Fruit fly (Drosophila melanogaster) whole organism, larva: ENCODE measurements around the gene Acp76A.

Experiments
- noc ChIP-seq: fragments of 200-800 bp; sonication (Bioruptor generic); optimal IDR thresholded peaks from 3 replicates; lab custom pipeline; 2019; ENCODE audit warnings: missing biosample characterization, mild to moderate bottlenecking, missing genetic modification characterization, moderate library complexity

Gene Acp76A

dm6 chr3L:19011174-19011573 lies 40.7 kb downstream of the Acp76A start:
- no peak for TF ChIP-seq noc (tag; lab: Kevin White, UChicago)

DNA sequence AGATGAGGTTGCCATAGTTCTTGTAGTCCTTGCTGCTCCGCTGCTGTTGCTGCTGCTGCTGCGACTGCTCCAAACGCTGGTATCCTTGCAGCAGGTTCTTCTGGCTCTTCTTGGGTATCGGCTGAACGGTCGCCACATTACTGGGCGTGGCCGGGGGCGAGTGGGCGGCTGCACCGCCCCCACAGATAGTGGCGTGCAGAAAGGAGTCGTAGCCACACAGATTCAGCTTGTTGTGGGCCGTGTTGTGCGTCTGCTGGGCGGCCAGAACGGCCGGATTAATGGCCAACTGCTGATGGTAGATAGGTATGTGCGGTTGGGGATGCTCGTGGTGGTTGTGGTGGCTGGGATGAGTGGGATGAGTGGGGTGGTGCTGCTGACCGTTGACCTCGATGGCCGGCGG lies 46.4 kb downstream of the Acp76A start:
- TF ChIP-seq noc (tag; lab: Kevin White, UChicago): no peak

DNA sequence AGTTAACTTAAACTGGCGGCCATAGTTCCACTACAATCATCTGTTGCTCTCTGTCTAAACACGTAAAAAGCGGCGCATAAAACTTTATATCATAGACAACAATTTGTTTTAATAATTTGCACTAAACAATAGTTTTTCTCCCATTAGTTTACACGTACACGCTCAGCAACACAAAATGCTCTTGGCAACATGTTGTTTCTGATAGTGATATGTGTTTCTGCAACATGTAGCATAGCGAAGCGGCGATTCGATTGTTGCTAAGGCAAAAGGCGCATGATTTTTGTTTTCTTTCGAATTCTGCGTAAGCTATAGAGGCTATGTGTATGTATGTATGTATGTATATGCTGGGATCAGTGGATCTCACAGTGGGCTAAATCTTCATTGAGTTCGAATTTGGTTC lies 47.7 kb downstream of the Acp76A start:
- no peak for TF ChIP-seq noc (tag; lab: Kevin White, UChicago)

DNA sequence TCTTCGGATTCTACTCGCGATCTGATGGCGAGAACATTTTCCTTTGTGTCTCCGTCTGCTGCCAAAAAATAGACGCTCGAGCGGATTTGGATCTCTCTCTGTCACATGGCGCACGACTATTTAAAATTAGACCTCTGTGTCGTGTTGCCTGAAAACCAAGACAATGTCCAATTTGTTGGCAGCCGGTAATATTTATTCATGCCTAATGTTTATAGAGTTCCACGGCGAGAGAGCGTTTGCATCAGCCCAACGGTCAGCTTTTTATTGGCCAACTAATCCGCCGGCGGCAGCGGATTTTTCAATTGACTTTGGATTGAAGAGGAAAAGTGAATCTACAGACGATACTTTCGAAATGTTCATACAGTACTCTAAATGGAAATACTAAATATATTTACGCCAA lies 48.6 kb downstream of the Acp76A start, which contains the start of gene SmydA-2:
Gene SmydA-2 (minus strand): TSS at position 33 of the 400 bp plus-strand sequence.
- no peak for TF ChIP-seq noc (tag; lab: Kevin White, UChicago)
